Worm (Caenorhabditis elegans) whole organism, midembryonic: Measurements from ENCODE around the gene oac-20.

Experiments
- T22C8.4 ChIP-seq: fragments of 200-800 bp; sonication (Bioruptor generic); IDR thresholded peaks from 2 replicates; pipeline ENCODE4 v1.3.6; 2022; ENCODE audit warnings: missing genetic modification characterization, missing compliant biosample characterization
- cog-1 ChIP-seq: sonication (generic microtip); optimal IDR thresholded peaks from 2 replicates; lab custom pipeline; 2016; ENCODE audit warnings: missing genetic modification characterization, missing compliant biosample characterization
- flt-1 ChIP-seq: fragments of 200-800 bp; sonication (Bioruptor generic); IDR thresholded peaks from 2 replicates; pipeline ENCODE4 v1.3.6; 2022; ENCODE audit warnings: missing genetic modification characterization, missing compliant biosample characterization
- klf-2 ChIP-seq: fragments of 200-800 bp; sonication (Bioruptor generic); conservative IDR thresholded peaks from 2 replicates; pipeline ENCODE4 v1.3.6; 2022; ENCODE audit warnings: missing genetic modification reagents, missing genetic modification characterization, missing compliant biosample characterization
- med-1 ChIP-seq: sonication (generic microtip); optimal IDR thresholded peaks from 2 replicates; lab custom pipeline; 2017; ENCODE audit warnings: missing genetic modification characterization, mild to moderate bottlenecking, missing compliant biosample characterization, antibody characterized with exemption, missing genetic modification reagents; ENCODE audit not compliant: insufficient read depth
- ref-1 ChIP-seq: fragments of 200-800 bp; sonication (Bioruptor generic); conservative IDR thresholded peaks from 2 replicates; pipeline ENCODE4 v1.3.6; 2022; ENCODE audit warnings: missing genetic modification reagents, missing genetic modification characterization, missing compliant biosample characterization
- tab-1 ChIP-seq: fragments of 200-800 bp; sonication (Bioruptor generic); IDR thresholded peaks from 2 replicates; pipeline ENCODE4 v1.3.6; 2022; ENCODE audit warnings: missing genetic modification characterization, missing compliant biosample characterization
- ztf-29 ChIP-seq: fragments of 200-800 bp; sonication (Bioruptor generic); IDR thresholded peaks from 2 replicates; pipeline ENCODE4 v1.3.6; 2022; ENCODE audit warnings: missing genetic modification reagents, missing genetic modification characterization, missing compliant biosample characterization

ce11 chrV:15975845-15976244, 2.7 kb upstream of the oac-20 start, which contains the start of gene clec-232:
- TF ChIP-seq cog-1, result no peak
- TF ChIP-seq ref-1, result no peak
- no peak for TF ChIP-seq flt-1 (GFP tag; lab: Robert Waterston, UW)
- no peak for TF ChIP-seq klf-2 (GFP tag; lab: Robert Waterston, UW)
- no peak for TF ChIP-seq tab-1 (GFP tag; lab: Robert Waterston, UW)
- TF ChIP-seq T22C8.4 (GFP tag; lab: Robert Waterston, UW), result no peak
- no peak for TF ChIP-seq med-1 (GFP tag; lab: Kevin White, UChicago)
- TF ChIP-seq ztf-29 (GFP tag; lab: Robert Waterston, UW), result no peak
